Fruit fly (Drosophila melanogaster): ENCODE results near the gene CG7884.

The CG7884 gene

dm6 chrX:19229855-19230433 is 9.5 kb downstream of the CG7884 start (continued):
- TF ChIP-seq Met (GFP tag; optimal IDR thresholded peaks at IDR 0.05) (peak; percentile 72), CG3032 (tag; optimal IDR thresholded peaks at IDR 0.05) (peak; percentile 54), cyc (GFP tag; optimal IDR thresholded peaks at IDR 0.05) (peak; percentile 64), CG8119 (GFP tag; IDR thresholded peaks at IDR 0.05) (peak; percentile 76), achi (GFP tag; optimal IDR thresholded peaks at IDR 0.05) (peak; percentile 69), Lpt (GFP tag; optimal IDR thresholded peaks at IDR 0.05) (peak; percentile 40), OdsH (GFP tag; optimal IDR thresholded peaks at IDR 0.05) (peak; percentile 72), vri (GFP tag; optimal IDR thresholded peaks at IDR 0.05) (no peak), fkh (GFP tag; optimal IDR thresholded peaks at IDR 0.05) (no peak), spab (GFP tag; optimal IDR thresholded peaks at IDR 0.05) (peak; percentile 26), Hr39 (GFP tag; optimal IDR thresholded peaks at IDR 0.05) (peak; percentile 33), Sox15 (GFP tag; optimal IDR thresholded peaks at IDR 0.05) (peak; percentile 44), Blimp-1 (GFP tag; optimal IDR thresholded peaks at IDR 0.05) (peak; percentile 91), CG1621 (tag; optimal IDR thresholded peaks at IDR 0.05) (no peak), CG6276 (GFP tag; optimal IDR thresholded peaks at IDR 0.05) (peak; percentile 67), CG7368 (GFP tag; optimal IDR thresholded peaks at IDR 0.05) (peak; percentile 57), esn (GFP tag; optimal IDR thresholded peaks at IDR 0.05) (peak; percentile 75), ss (GFP tag; optimal IDR thresholded peaks at IDR 0.05) (peak in 1 of 2 experiments; percentile 48), CG6163 (GFP tag; IDR thresholded peaks at IDR 0.05) (peak; percentile 37; the same call in 2 of the 3 replicates), CG3919 (GFP tag; optimal IDR thresholded peaks at IDR 0.05) (peak; percentile 72), CG11762 (GFP tag; optimal IDR thresholded peaks at IDR 0.05; ENCODE audit: insufficient read depth) (peak; percentile 65), CG15336 (GFP tag; IDR thresholded peaks at IDR 0.05) (peak; percentile 74), CG32006 (GFP tag; optimal IDR thresholded peaks at IDR 0.05) (peak; percentile 90), Sox102F (GFP tag; optimal IDR thresholded peaks at IDR 0.05) (peak; percentile 70), Gug (GFP tag; IDR thresholded peaks at IDR 0.05) (no peak; the same call in 1 of the 2 replicates), Eip75B (GFP tag; optimal IDR thresholded peaks at IDR 0.05) (peak; percentile 67), net (GFP tag; optimal IDR thresholded peaks at IDR 0.05) (peak; percentile 68)

DNA sequence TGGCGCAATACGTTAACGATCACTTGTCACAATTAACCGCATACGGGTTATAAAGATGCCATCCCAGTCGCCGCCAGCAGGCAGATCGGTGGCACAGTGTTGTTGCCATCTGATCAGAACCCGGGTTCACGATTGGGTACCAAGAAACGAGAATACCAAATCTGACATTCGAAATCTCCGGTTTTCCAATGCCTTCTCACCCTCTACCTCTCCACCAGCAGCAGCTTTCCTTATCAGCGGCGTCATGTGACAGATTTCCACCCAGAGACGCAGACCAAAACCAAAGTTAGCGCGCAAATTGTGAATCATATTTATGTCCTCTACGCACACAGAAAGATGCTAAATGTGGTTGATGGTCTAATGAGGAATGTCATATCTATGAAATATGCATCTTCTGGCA is 18.2 kb downstream of the CG7884 start:
- TF ChIP-seq topi (GFP tag; optimal IDR thresholded peaks at IDR 0.05) (no peak), CG1621 (tag; optimal IDR thresholded peaks at IDR 0.05) (no peak), CG8632 (GFP tag; optimal IDR thresholded peaks at IDR 0.05) (no peak), svp (GFP tag) (peak; percentile 91), lz (GFP tag; optimal IDR thresholded peaks at IDR 0.05) (no peak)

- TF ChIP-seq CG6792 (GFP tag; optimal IDR thresholded peaks at IDR 0.05) (no peak), Sox15 (GFP tag; optimal IDR thresholded peaks at IDR 0.05) (no peak), Eip78C (GFP tag) (no peak), CG6163 (GFP tag; IDR thresholded peaks at IDR 0.05) (no peak), CG11762 (GFP tag; optimal IDR thresholded peaks at IDR 0.05; ENCODE audit: insufficient read depth) (no peak), CG31627 (GFP tag; optimal IDR thresholded peaks at IDR 0.05) (no peak), CG7368 (GFP tag; optimal IDR thresholded peaks at IDR 0.05) (no peak), CG16779 (tag; optimal IDR thresholded peaks at IDR 0.05) (no peak), CG34406 (GFP tag; optimal IDR thresholded peaks at IDR 0.05) (no peak)
Observed at dm6 chrX:19239365-19239764, 18.9 kb downstream of the CG7884 start.

- TF ChIP-seq achi (GFP tag; optimal IDR thresholded peaks at IDR 0.05) (no peak), CG7368 (GFP tag; optimal IDR thresholded peaks at IDR 0.05) (no peak), CG10669 (GFP tag; optimal IDR thresholded peaks at IDR 0.05) (no peak), Smox (GFP tag; optimal IDR thresholded peaks at IDR 0.05) (no peak), eg (GFP tag; IDR thresholded peaks at IDR 0.05) (no peak), CG8119 (GFP tag; IDR thresholded peaks at IDR 0.05) (no peak), Eip75B (GFP tag; optimal IDR thresholded peaks at IDR 0.05) (no peak), CG11294 (GFP tag; IDR thresholded peaks at IDR 0.05) (no peak), Eip93F (GFP tag; optimal IDR thresholded peaks at IDR 0.05) (no peak)
Observed at dm6 chrX:19240230-19240839, 19.9 kb downstream of the CG7884 start.
